Worm (Caenorhabditis elegans): ENCODE results near the gene let-92.

The let-92 gene

ce11 chrIV:11877674-11878073, 19.4 kb downstream of the let-92 start, which contains the start of gene pph-2:
TSS of gene pph-2 (minus strand) at chrIV:11877774.
- TF ChIP-seq ceh-40 (GFP tag; IDR thresholded peaks at IDR 0.05) (no peak), ama-1 (optimal IDR thresholded peaks at IDR 0.05) (no peak), ama-1 (GFP tag; optimal IDR thresholded peaks at IDR 0.05) (no peak), athp-1 (tag; optimal IDR thresholded peaks at IDR 0.05) (no peak), gei-17 (GFP tag; optimal IDR thresholded peaks at IDR 0.05) (no peak), ztf-25 (GFP tag; IDR thresholded peaks at IDR 0.05) (no peak), unc-62 (GFP tag; optimal IDR thresholded peaks at IDR 0.05) (no peak), madf-8 (GFP tag; conservative IDR thresholded peaks at IDR 0.05) (no peak), Y53F4B.3 (GFP tag; IDR thresholded peaks at IDR 0.05) (no peak), zim-3 (tag; optimal IDR thresholded peaks at IDR 0.05) (no peak), dpff-1 (tag; optimal IDR thresholded peaks at IDR 0.05) (no peak), ceh-79 (tag; optimal IDR thresholded peaks at IDR 0.05) (no peak), hmg-1.2 (GFP tag; IDR thresholded peaks at IDR 0.05) (no peak), ztf-26 (tag; optimal IDR thresholded peaks at IDR 0.05) (no peak), B0336.3 (GFP tag; IDR thresholded peaks at IDR 0.05) (no peak), lin-40 (tag; optimal IDR thresholded peaks at IDR 0.05) (no peak), mes-4 (tag; optimal IDR thresholded peaks at IDR 0.05) (no peak), F22D6.2 (tag; optimal IDR thresholded peaks at IDR 0.05) (no peak), lin-54 (GFP tag; optimal IDR thresholded peaks at IDR 0.05) (no peak), aptf-3 (GFP tag; IDR thresholded peaks at IDR 0.05) (no peak), pbrm-1 (GFP tag; IDR thresholded peaks at IDR 0.05) (no peak)

ce11 chrIV:11878249-11878648, 20.0 kb downstream of the let-92 start, which contains the start of gene cutl-27:
TSS of gene cutl-27 (plus strand) at chrIV:11878549.
- TF ChIP-seq pbrm-1 (GFP tag; IDR thresholded peaks at IDR 0.05) = no peak
- no peak for TF ChIP-seq ets-4 (GFP tag; optimal IDR thresholded peaks at IDR 0.05)
- no peak for TF ChIP-seq dpl-1 (GFP tag; optimal IDR thresholded peaks at IDR 0.05)
- TF ChIP-seq Y53F4B.3 (GFP tag; IDR thresholded peaks at IDR 0.05) = no peak
- no peak for TF ChIP-seq ztf-6 (GFP tag; IDR thresholded peaks at IDR 0.05)
- no peak for TF ChIP-seq athp-1 (tag; optimal IDR thresholded peaks at IDR 0.05)
- no peak for TF ChIP-seq zfh-2 (GFP tag; conservative IDR thresholded peaks at IDR 0.05)
- TF ChIP-seq hmg-1.2 (GFP tag; IDR thresholded peaks at IDR 0.05) = no peak
- TF ChIP-seq ztf-25 (GFP tag; IDR thresholded peaks at IDR 0.05) = no peak
- no peak for TF ChIP-seq nhr-90 (tag; optimal IDR thresholded peaks at IDR 0.05)
- TF ChIP-seq ceh-27 (GFP tag; optimal IDR thresholded peaks at IDR 0.05) = no peak
- TF ChIP-seq him-1 (tag; optimal IDR thresholded peaks at IDR 0.05) = no peak
- no peak for TF ChIP-seq F49E8.2 (tag; optimal IDR thresholded peaks at IDR 0.05; ENCODE audit: insufficient read depth)

ce11 chrIV:11882534-11882933, 24.3 kb downstream of the let-92 start:
- TF ChIP-seq hsf-1 (GFP tag; IDR thresholded peaks at IDR 0.05) (no peak), ceh-58 (GFP tag; IDR thresholded peaks at IDR 0.05) (no peak), sea-2 (GFP tag; IDR thresholded peaks at IDR 0.05) (no peak), F57A8.1 (GFP tag; optimal IDR thresholded peaks at IDR 0.05) (no peak), snpc-1.1 (tag; optimal IDR thresholded peaks at IDR 0.05; ENCODE audit: insufficient read depth) (no peak), tbx-9 (tag; optimal IDR thresholded peaks at IDR 0.05; ENCODE audit: borderline replicate concordance) (no peak), nhr-90 (tag; optimal IDR thresholded peaks at IDR 0.05) (no peak), F10E7.11 (tag; optimal IDR thresholded peaks at IDR 0.05) (no peak), ztf-26 (tag; optimal IDR thresholded peaks at IDR 0.05) (no peak), lin-26 (GFP tag; IDR thresholded peaks at IDR 0.05) (no peak), lir-1 (GFP tag; conservative IDR thresholded peaks at IDR 0.05) (no peak), Y79H2A.3 (GFP tag; conservative IDR thresholded peaks at IDR 0.05) (no peak), athp-1 (tag; optimal IDR thresholded peaks at IDR 0.05) (no peak), madf-8 (GFP tag; conservative IDR thresholded peaks at IDR 0.05) (no peak)

Measured in whole organism, young adult.